Worm (Caenorhabditis elegans): ENCODE data around the gene mdt-1.2.

- no peak for TF ChIP-seq ama-1 (optimal IDR thresholded peaks at IDR 0.05)
- TF ChIP-seq F13C5.2 (tag; optimal IDR thresholded peaks at IDR 0.05) = no peak
- TF ChIP-seq aly-1 (tag; optimal IDR thresholded peaks at IDR 0.05) = no peak
- no peak for TF ChIP-seq ceh-36 (tag; optimal IDR thresholded peaks at IDR 0.05)
- no peak for TF ChIP-seq B0310.2 (tag; optimal IDR thresholded peaks at IDR 0.05)
Measured at ce11 chrX:17168086-17168485, 16.8 kb downstream of the mdt-1.2 start.
